Worm (Caenorhabditis elegans) whole organism, L4 larva: ENCODE results near the gene ncx-10.

Source experiments
- D1046.2 ChIP-seq: fragments of 200-800 bp; sonication (Bioruptor generic); IDR thresholded peaks from 2 replicates; pipeline ENCODE4 v1.3.6; 2022; ENCODE audit warnings: missing genetic modification characterization, missing compliant biosample characterization
- R02D3.7 ChIP-seq: fragments of 150-350 bp; sonication (generic microtip); optimal IDR thresholded peaks from 3 replicates; lab custom pipeline; 2014; ENCODE audit warnings: missing biosample characterization, missing genetic modification characterization
- T26A8.4 ChIP-seq: fragments of 200-800 bp; sonication (Bioruptor generic); IDR thresholded peaks from 2 replicates; pipeline ENCODE4 v1.3.6; 2022; ENCODE audit warnings: missing genetic modification characterization, missing compliant biosample characterization
- Y48G9A.11 ChIP-seq: fragments of 200-800 bp; sonication (Bioruptor generic); IDR thresholded peaks from 2 replicates; pipeline ENCODE4 v1.3.6; 2022; ENCODE audit warnings: missing genetic modification reagents, missing genetic modification characterization, missing compliant biosample characterization
- aha-1 ChIP-seq: fragments of 150-350 bp; peaks from one replicate; lab custom pipeline; 2014; ENCODE audit warnings: missing biosample characterization, missing genetic modification characterization
- ceh-28 ChIP-seq: fragments of 150-350 bp; optimal IDR thresholded peaks from 2 replicates; lab custom pipeline; 2014; ENCODE audit warnings: missing biosample characterization, missing genetic modification reagents, missing genetic modification characterization
- ceh-44 ChIP-seq: fragments of 200-800 bp; sonication (Bioruptor generic); IDR thresholded peaks from 2 replicates; pipeline ENCODE4 v1.3.6; 2022; ENCODE audit warnings: missing genetic modification reagents, missing genetic modification characterization, missing compliant biosample characterization
- ces-1 ChIP-seq: fragments of 150-350 bp; sonication (generic microtip); optimal IDR thresholded peaks from 4 replicates; lab custom pipeline; 2014; ENCODE audit warnings: missing biosample characterization, missing genetic modification reagents, missing genetic modification characterization
- daf-12 ChIP-seq: fragments of 150-350 bp; optimal IDR thresholded peaks from 2 replicates; lab custom pipeline; 2014; ENCODE audit warnings: missing biosample characterization, missing genetic modification reagents, missing genetic modification characterization
- daf-16 ChIP-seq, 3 experiments: sonication (generic microtip); optimal IDR thresholded peaks; 2 replicates each; lab custom pipeline; 2016 to 2017; ENCODE audit warnings: missing genetic modification characterization in 3 of 3, missing genetic modification reagents in 3 of 3, mild to moderate bottlenecking in 2 of 3, missing compliant biosample characterization in 2 of 3, missing biosample characterization in 1 of 3, moderate library complexity in 1 of 3
- dmd-6 ChIP-seq: fragments of 200-800 bp; sonication (Bioruptor generic); IDR thresholded peaks from 2 replicates; pipeline ENCODE4 v1.3.6; 2022; ENCODE audit warnings: missing genetic modification reagents, missing genetic modification characterization, missing compliant biosample characterization
- dve-1 ChIP-seq: sonication (generic microtip); optimal IDR thresholded peaks from 2 replicates; lab custom pipeline; 2017; ENCODE audit warnings: antibody characterized with exemption, mild to moderate bottlenecking, missing genetic modification characterization, missing compliant biosample characterization; ENCODE audit not compliant: insufficient read depth
- fkh-10 ChIP-seq: fragments of 150-350 bp; optimal IDR thresholded peaks from 2 replicates; lab custom pipeline; 2014; ENCODE audit warnings: missing biosample characterization, missing genetic modification reagents, missing genetic modification characterization
- hlh-11 ChIP-seq: fragments of 200-800 bp; sonication (Bioruptor generic); optimal IDR thresholded peaks from 2 replicates; lab custom pipeline; 2018; ENCODE audit warnings: mild to moderate bottlenecking, missing genetic modification characterization, missing compliant biosample characterization
- hlh-30 ChIP-seq: sonication (generic microtip); optimal IDR thresholded peaks from 2 replicates; lab custom pipeline; 2017; ENCODE audit warnings: antibody characterized with exemption, mild to moderate bottlenecking, missing genetic modification characterization, missing compliant biosample characterization; ENCODE audit not compliant: insufficient read depth
- jun-1 ChIP-seq: fragments of 150-350 bp; optimal IDR thresholded peaks from 2 replicates; lab custom pipeline; 2014; ENCODE audit warnings: missing biosample characterization, missing genetic modification reagents, missing genetic modification characterization
- lin-13 ChIP-seq: fragments of 150-350 bp; optimal IDR thresholded peaks from 2 replicates; lab custom pipeline; 2014; ENCODE audit warnings: missing biosample characterization, missing genetic modification reagents, missing genetic modification characterization
- mes-2 ChIP-seq: sonication (generic microtip); optimal IDR thresholded peaks from 2 replicates; lab custom pipeline; 2016; ENCODE audit warnings: missing genotype, mild to moderate bottlenecking, missing genetic modification characterization, missing compliant biosample characterization; ENCODE audit not compliant: poor library complexity, severe bottlenecking
- nhr-11 ChIP-seq: fragments of 150-350 bp; optimal IDR thresholded peaks from 2 replicates; lab custom pipeline; 2014; ENCODE audit warnings: missing biosample characterization, missing genetic modification characterization
- nhr-28 ChIP-seq: fragments of 150-350 bp; optimal IDR thresholded peaks from 2 replicates; lab custom pipeline; 2014; ENCODE audit warnings: missing biosample characterization, missing genetic modification characterization
- nhr-6 ChIP-seq: fragments of 150-350 bp; optimal IDR thresholded peaks from 2 replicates; lab custom pipeline; 2014; ENCODE audit warnings: missing biosample characterization, missing genetic modification characterization
- php-3 ChIP-seq: fragments of 200-800 bp; sonication (Bioruptor generic); IDR thresholded peaks from 2 replicates; pipeline ENCODE4 v1.3.6; 2022; ENCODE audit warnings: missing genetic modification reagents, missing genetic modification characterization, missing compliant biosample characterization
- pqm-1 ChIP-seq: sonication (generic microtip); optimal IDR thresholded peaks from 2 replicates; lab custom pipeline; 2017; ENCODE audit warnings: missing biosample characterization, missing genetic modification characterization
- saeg-2 ChIP-seq: fragments of 200-800 bp; sonication (Bioruptor generic); IDR thresholded peaks from 2 replicates; pipeline ENCODE4 v1.3.6; 2022; ENCODE audit warnings: missing genetic modification reagents, missing genetic modification characterization, missing compliant biosample characterization
- skn-1 ChIP-seq: fragments of 150-350 bp; optimal IDR thresholded peaks from 2 replicates; lab custom pipeline; 2014; ENCODE audit warnings: missing biosample characterization, missing genetic modification characterization
- snpc-1.2 ChIP-seq: fragments of 200-800 bp; sonication (Bioruptor generic); IDR thresholded peaks from 2 replicates; pipeline ENCODE4 v1.3.6; 2022; ENCODE audit warnings: missing genetic modification reagents, missing genetic modification characterization, missing compliant biosample characterization
- tag-97 ChIP-seq: fragments of 200-800 bp; sonication (Bioruptor generic); IDR thresholded peaks from 2 replicates; pipeline ENCODE4 v1.3.6; 2022; ENCODE audit warnings: missing genetic modification characterization, missing compliant biosample characterization
- unc-62 ChIP-seq, 3 experiments: fragments of 150-350 bp in 1 of 3; sonication (generic microtip); optimal IDR thresholded peaks in 2 of 3; peaks in 1 of 3; 1 replicate in 1 of 3; 2 replicates in 2 of 3; lab custom pipeline; 2014 to 2017; ENCODE audit warnings: missing biosample characterization in 3 of 3, missing genetic modification characterization in 3 of 3, missing genetic modification reagents in 3 of 3, missing genotype in 1 of 3
- zag-1 ChIP-seq: fragments of 150-350 bp; optimal IDR thresholded peaks from 2 replicates; lab custom pipeline; 2014; ENCODE audit warnings: missing biosample characterization, missing genetic modification characterization
- ztf-11 ChIP-seq: fragments of 150-350 bp; optimal IDR thresholded peaks from 2 replicates; lab custom pipeline; 2014; ENCODE audit warnings: missing biosample characterization, missing genetic modification characterization
- ztf-7 ChIP-seq: fragments of 150-350 bp; optimal IDR thresholded peaks from 2 replicates; lab custom pipeline; 2014; ENCODE audit warnings: missing biosample characterization, missing genetic modification characterization

ncx-10 gene

ce11 chrV:7908431-7908830 is 24.5 kb downstream of the ncx-10 start:
- TF ChIP-seq daf-16 (GFP tag; optimal IDR thresholded peaks at IDR 0.05; lab: Kevin White, UChicago), result peak in 1 of 2 experiments; percentile 94
- no peak for TF ChIP-seq daf-16 (tag; optimal IDR thresholded peaks at IDR 0.05; lab: Kevin White, UChicago)
- TF ChIP-seq snpc-1.2 (GFP tag; lab: Robert Waterston, UW), result no peak

DNA sequence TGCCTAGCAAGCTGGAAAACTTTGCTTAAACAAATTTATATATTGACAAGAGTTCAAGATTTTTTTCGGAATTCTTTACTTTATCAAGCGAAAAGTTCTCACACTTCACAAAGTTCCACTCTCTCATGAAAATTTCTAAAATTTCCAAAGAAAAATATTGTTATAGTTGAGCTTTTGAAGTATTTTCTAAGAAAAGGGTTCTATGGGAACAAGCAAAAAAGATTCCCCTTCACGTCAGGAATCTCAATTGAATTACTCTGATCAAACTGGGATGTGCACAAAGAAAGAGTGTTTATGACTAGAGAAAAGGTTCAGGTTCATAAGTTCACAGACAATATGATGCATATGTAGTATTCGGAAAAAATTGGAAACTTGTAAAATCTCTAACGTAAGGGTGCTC is 28.5 kb downstream of the ncx-10 start:
- TF ChIP-seq unc-62 (GFP tag; optimal IDR thresholded peaks at IDR 0.05 in 1 of 2; lab: Kevin White, UChicago), result peak in 1 of 2 experiments; percentile 80
- no peak for TF ChIP-seq unc-62 (tag; optimal IDR thresholded peaks at IDR 0.05; lab: Kevin White, UChicago)
- no peak for TF ChIP-seq jun-1 (tag; lab: Kevin White, UChicago)
- peak; percentile 92 for TF ChIP-seq fkh-10 (GFP tag; lab: Kevin White, UChicago)

ce11 chrV:7901222-7901621 is 31.7 kb downstream of the ncx-10 start:
- TF ChIP-seq skn-1 (tag; lab: Kevin White, UChicago) (no peak), daf-12 (tag; lab: Kevin White, UChicago) (no peak), ceh-28 (no peak), lin-13 (GFP tag; lab: Kevin White, UChicago) (no peak), unc-62 (GFP tag; optimal IDR thresholded peaks at IDR 0.05 in 1 of 2; lab: Kevin White, UChicago) (no peak), unc-62 (tag; optimal IDR thresholded peaks at IDR 0.05; lab: Kevin White, UChicago) (no peak), saeg-2 (GFP tag; lab: Robert Waterston, UW) (no peak), ztf-7 (tag; lab: Kevin White, UChicago) (no peak)

DNA sequence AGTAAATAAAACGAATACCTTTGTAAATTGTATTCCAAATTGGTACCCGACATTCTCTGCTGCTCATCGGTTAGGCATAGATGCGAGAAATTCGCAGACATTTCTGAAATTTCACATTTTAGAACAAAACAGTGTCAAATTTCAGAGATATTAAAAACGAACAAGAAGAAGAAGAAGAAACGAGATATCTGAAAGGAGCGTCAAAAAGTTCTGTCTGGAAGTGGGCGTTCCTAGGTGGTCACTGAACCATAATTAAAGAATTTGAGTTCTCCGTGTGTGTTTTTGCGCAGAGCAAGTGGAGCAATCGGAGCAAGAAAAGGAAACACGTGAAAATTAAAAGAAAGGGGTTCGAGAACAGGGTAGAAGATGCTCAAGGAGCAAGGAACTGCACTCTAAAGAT is 33.1 kb downstream of the ncx-10 start, which contains the start of gene F40A3.7:
Gene F40A3.7, minus strand, starts transcription at position 101 of the 400 bp plus-strand sequence.
- no peak for TF ChIP-seq Y48G9A.11
- no peak for TF ChIP-seq R02D3.7 (tag; lab: Kevin White, UChicago)
- TF ChIP-seq nhr-6 (tag; lab: Kevin White, UChicago), result no peak
- no peak for TF ChIP-seq daf-16 (GFP tag; optimal IDR thresholded peaks at IDR 0.05; lab: Kevin White, UChicago)
- no peak for TF ChIP-seq daf-16 (tag; optimal IDR thresholded peaks at IDR 0.05; lab: Kevin White, UChicago)
- TF ChIP-seq zag-1 (tag; lab: Kevin White, UChicago), result no peak
- no peak for TF ChIP-seq D1046.2
- TF ChIP-seq ceh-44 (GFP tag; lab: Robert Waterston, UW), result no peak

DNA sequence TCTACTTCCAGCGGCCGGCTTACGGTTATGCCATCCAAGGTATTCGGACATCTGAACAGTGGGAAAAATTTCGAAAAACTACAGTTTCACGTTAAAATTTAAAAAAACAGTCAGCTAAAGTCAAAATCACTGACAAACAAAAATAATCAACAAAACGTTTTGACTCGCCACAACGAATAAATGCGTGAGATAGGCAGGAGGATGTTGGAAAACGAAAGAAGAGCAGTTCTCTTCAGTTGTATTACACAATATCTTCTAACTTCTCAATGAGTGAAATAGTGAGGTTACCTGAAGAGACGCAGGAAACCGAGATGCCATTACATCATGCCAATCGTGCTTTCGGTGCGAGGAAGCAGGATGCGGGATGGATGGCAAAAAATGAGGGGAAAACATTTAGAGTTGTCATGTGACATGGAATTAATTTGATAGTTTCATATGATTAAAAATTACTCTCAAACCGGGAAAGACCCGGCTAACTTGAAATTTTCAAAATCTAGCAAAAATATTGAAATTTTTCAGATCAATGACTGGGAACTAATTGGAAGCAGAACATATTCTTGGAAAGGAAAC is 39.0 kb downstream of the ncx-10 start, which contains the start of gene F40A3.6:
Gene F40A3.6, minus strand, starts transcription at position 51 of the 570 bp plus-strand sequence.
- no peak for TF ChIP-seq Y48G9A.11
- no peak for TF ChIP-seq T26A8.4 (GFP tag; lab: Robert Waterston, UW)
- TF ChIP-seq unc-62 (GFP tag; optimal IDR thresholded peaks at IDR 0.05 in 1 of 2; lab: Kevin White, UChicago), result peak in 1 of 2 experiments; percentile 44
- TF ChIP-seq unc-62 (tag; optimal IDR thresholded peaks at IDR 0.05; lab: Kevin White, UChicago), result no peak
- peak; percentile 47 for TF ChIP-seq nhr-11 (tag; lab: Kevin White, UChicago)
- TF ChIP-seq hlh-30, result no peak
- no peak for TF ChIP-seq R02D3.7 (tag; lab: Kevin White, UChicago)
- no peak for TF ChIP-seq php-3 (GFP tag; lab: Robert Waterston, UW)
- TF ChIP-seq hlh-11 (tag; lab: Kevin White, UChicago), result peak; percentile 25
- TF ChIP-seq daf-16 (GFP tag; optimal IDR thresholded peaks at IDR 0.05; lab: Kevin White, UChicago), result peak in 1 of 2 experiments; percentile 58
- no peak for TF ChIP-seq daf-16 (tag; optimal IDR thresholded peaks at IDR 0.05; lab: Kevin White, UChicago)

DNA sequence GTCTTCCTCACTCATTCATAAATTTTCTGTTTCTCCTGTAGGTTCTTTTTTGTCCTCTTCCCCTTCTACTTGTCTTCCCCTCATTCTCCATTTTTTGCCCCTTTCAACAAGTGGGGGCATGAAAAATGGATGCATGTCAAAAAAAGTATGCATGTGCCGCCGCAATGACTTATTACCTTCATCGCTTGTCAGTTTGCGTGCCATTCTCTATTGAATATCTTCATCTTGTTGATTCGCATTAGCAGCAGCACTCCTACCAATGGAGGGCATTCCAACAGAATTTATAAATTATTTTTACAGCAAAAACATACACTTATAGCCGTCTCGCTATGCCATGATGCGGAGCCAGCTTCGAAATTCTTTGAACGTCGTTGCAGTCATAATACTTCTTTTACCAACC is 41.7 kb downstream of the ncx-10 start, which contains the start of gene F40A3.1:
Gene F40A3.1, plus strand, starts transcription at position 301 of the 400 bp plus-strand sequence.
- TF ChIP-seq tag-97 (GFP tag; lab: Robert Waterston, UW) (no peak), unc-62 (GFP tag; optimal IDR thresholded peaks at IDR 0.05 in 1 of 2; lab: Kevin White, UChicago) (peak in 1 of 2 experiments; percentile 32), unc-62 (tag; optimal IDR thresholded peaks at IDR 0.05; lab: Kevin White, UChicago) (no peak), aha-1 (tag; lab: Kevin White, UChicago) (peak; percentile 29)

ce11 chrV:7888036-7888435 is 44.9 kb downstream of the ncx-10 start:
- TF ChIP-seq ztf-7 (tag; lab: Kevin White, UChicago) (no peak), mes-2 (tag; lab: Kevin White, UChicago) (peak; percentile 22), ztf-11 (tag; lab: Kevin White, UChicago) (no peak), dmd-6 (peak; percentile 45), pqm-1 (tag; lab: Kevin White, UChicago) (peak; percentile 80), dve-1 (peak; percentile 43), daf-16 (GFP tag; optimal IDR thresholded peaks at IDR 0.05; lab: Kevin White, UChicago) (no peak), daf-16 (tag; optimal IDR thresholded peaks at IDR 0.05; lab: Kevin White, UChicago) (peak; percentile 69), hlh-11 (tag; lab: Kevin White, UChicago) (peak; percentile 54), nhr-6 (tag; lab: Kevin White, UChicago) (peak; percentile 9), ces-1 (no peak), nhr-28 (tag; lab: Kevin White, UChicago) (peak; percentile 37)
- TF ChIP-seq, all 104 proteins: peak for 8
